Fruit fly (Drosophila melanogaster): Measurements from ENCODE around the gene CG33340.

CG33340 gene

DNA sequence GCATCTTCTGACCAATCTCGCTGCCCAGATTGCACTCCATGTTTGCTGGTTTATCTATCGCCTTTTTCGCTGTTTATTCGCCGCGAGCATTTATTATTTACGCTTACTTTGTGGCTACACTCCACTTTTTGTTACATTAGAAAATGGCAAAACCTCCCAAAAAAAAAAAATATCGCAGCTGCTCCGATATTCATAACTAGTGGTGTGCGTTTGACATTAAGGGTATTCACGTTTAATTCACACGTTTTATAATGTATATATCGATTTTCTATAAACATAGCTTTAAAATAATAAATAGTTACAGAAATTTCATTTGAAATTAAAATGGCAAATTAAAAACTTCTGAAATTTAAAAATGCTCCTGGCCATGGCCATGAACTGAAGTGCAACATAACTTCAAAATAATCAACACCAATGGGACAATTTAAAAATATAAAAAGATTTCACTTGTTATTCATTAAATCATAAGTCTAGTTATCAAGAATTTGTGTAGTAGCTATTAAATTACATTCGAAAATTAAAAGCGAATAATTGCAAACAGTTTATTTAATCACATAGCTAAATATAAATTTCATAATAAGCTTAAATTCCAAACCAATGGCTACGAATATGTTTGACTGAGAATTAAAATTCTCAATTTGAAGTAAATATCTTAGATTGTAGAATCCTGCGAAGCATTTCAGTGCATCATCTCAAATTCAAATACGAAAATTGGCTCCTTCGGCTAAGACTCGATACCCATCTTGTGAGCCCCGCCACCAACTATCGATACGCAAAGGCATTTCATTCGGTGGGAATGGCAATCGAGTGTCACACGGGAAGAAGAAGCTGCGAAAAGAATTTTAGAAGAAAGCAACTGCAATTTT, 44.5 kb upstream of the CG33340 start, which contains the start of the genes Nab2 and BRWD3 (continued):
- TF ChIP-seq CG9932 (GFP tag; IDR thresholded peaks at IDR 0.05) = peak; percentile 76
- no peak for TF ChIP-seq schlank (tag; optimal IDR thresholded peaks at IDR 0.05)
- TF ChIP-seq CG2199 (GFP tag; IDR thresholded peaks at IDR 0.05) = no peak
- no peak for TF ChIP-seq CG2678 (tag; optimal IDR thresholded peaks at IDR 0.05)
- no peak for TF ChIP-seq en (GFP tag; optimal IDR thresholded peaks at IDR 0.05)
- no peak for TF ChIP-seq CG2889 (GFP tag; IDR thresholded peaks at IDR 0.05)
- peak; percentile 84 for TF ChIP-seq sens (GFP tag)
- peak; percentile 19; the same call in 1 of the 3 replicates for TF ChIP-seq Dbx (GFP tag; IDR thresholded peaks at IDR 0.05)
- TF ChIP-seq trem (tag; optimal IDR thresholded peaks at IDR 0.05) = no peak
- peak; percentile 21 for TF ChIP-seq Dek (tag; optimal IDR thresholded peaks at IDR 0.05)
- no peak for TF ChIP-seq hkb (optimal IDR thresholded peaks at IDR 0.05)
- 0 out of 2 replicates have a peak, but pooled peaks have one; percentile 37 for TF ChIP-seq hkb (GFP tag; IDR thresholded peaks at IDR 0.05)
- no peak for TF ChIP-seq CG10321 (GFP tag; IDR thresholded peaks at IDR 0.05)
- peak; percentile 59; the same call in 1 of the 3 replicates for TF ChIP-seq hb (GFP tag; IDR thresholded peaks at IDR 0.05; ENCODE audit: partially characterized antibody)
- no peak for TF ChIP-seq B-H2 (GFP tag; optimal IDR thresholded peaks at IDR 0.05)
- no peak for TF ChIP-seq CG7839 (tag; optimal IDR thresholded peaks at IDR 0.05)
- no peak for TF ChIP-seq pita (GFP tag; optimal IDR thresholded peaks at IDR 0.05)
- no peak for TF ChIP-seq Doc2 (GFP tag; IDR thresholded peaks at IDR 0.05)
- TF ChIP-seq dpn (GFP tag; optimal IDR thresholded peaks at IDR 0.05) = peak in 1 of 2 experiments; percentile 15
- no peak for TF ChIP-seq run (tag; optimal IDR thresholded peaks at IDR 0.05)
- TF ChIP-seq CG7556 (GFP tag; optimal IDR thresholded peaks at IDR 0.05) = no peak
- no peak for TF ChIP-seq hth (optimal IDR thresholded peaks at IDR 0.05)
- TF ChIP-seq zfh2 (GFP tag; optimal IDR thresholded peaks at IDR 0.05) = peak; percentile 25
- no peak for TF ChIP-seq dimm (GFP tag; IDR thresholded peaks at IDR 0.05)
- no peak for TF ChIP-seq CG10959 (GFP tag; IDR thresholded peaks at IDR 0.05)
- peak; percentile 47 for TF ChIP-seq Dp (GFP tag; optimal IDR thresholded peaks at IDR 0.05)
- peak; percentile 52; the same call in 1 of the 2 replicates for TF ChIP-seq CG3847 (GFP tag; IDR thresholded peaks at IDR 0.05)
- no peak for TF ChIP-seq CG11696 (GFP tag; IDR thresholded peaks at IDR 0.05)
- no peak for TF ChIP-seq CG15479 (GFP tag; optimal IDR thresholded peaks at IDR 0.05)
- TF ChIP-seq CG11456 (GFP tag; IDR thresholded peaks at IDR 0.05) = peak; percentile 51; the same call in 2 of the 3 replicates
- TF ChIP-seq BEAF-32 (GFP tag; optimal IDR thresholded peaks at IDR 0.05) = peak; percentile 76
- TF ChIP-seq Hand (GFP tag; optimal IDR thresholded peaks at IDR 0.05) = no peak
- no peak for TF ChIP-seq CG6765 (GFP tag; optimal IDR thresholded peaks at IDR 0.05)
- TF ChIP-seq CG9437 (GFP tag; optimal IDR thresholded peaks at IDR 0.05) = peak; percentile 33
- TF ChIP-seq CG13296 (GFP tag; optimal IDR thresholded peaks at IDR 0.05) = no peak
- peak; percentile 31 for TF ChIP-seq NfI (GFP tag; optimal IDR thresholded peaks at IDR 0.05)
- TF ChIP-seq CG32767 (GFP tag; IDR thresholded peaks at IDR 0.05) = 0 out of 2 replicates have a peak, but pooled peaks have one; percentile 25
- peak; percentile 61 for TF ChIP-seq Hsf (GFP tag; optimal IDR thresholded peaks at IDR 0.05)
- no peak for TF ChIP-seq Stat92E (GFP tag; optimal IDR thresholded peaks at IDR 0.05)
- TF ChIP-seq CG17385 (GFP tag; optimal IDR thresholded peaks at IDR 0.05) = peak; percentile 93
- peak; percentile 85 for TF ChIP-seq CG6791 (GFP tag; IDR thresholded peaks at IDR 0.05; ENCODE audit: partially characterized antibody)
- peak; percentile 36 for TF ChIP-seq trh (GFP tag; optimal IDR thresholded peaks at IDR 0.05)
- peak; percentile 73 for TF ChIP-seq CG30403 (GFP tag; optimal IDR thresholded peaks at IDR 0.05)
- TF ChIP-seq jumu (GFP tag; optimal IDR thresholded peaks at IDR 0.05) = no peak
- TF ChIP-seq ato (GFP tag; IDR thresholded peaks at IDR 0.05; ENCODE audit: partially characterized antibody) = peak; percentile 25
- no peak for TF ChIP-seq CG11085 (GFP tag; IDR thresholded peaks at IDR 0.05)
- TF ChIP-seq nmo (GFP tag; optimal IDR thresholded peaks at IDR 0.05) = peak; percentile 70
- TF ChIP-seq Dip3 (GFP tag; optimal IDR thresholded peaks at IDR 0.05) = no peak
